Fruit fly (Drosophila melanogaster): Measurements from ENCODE around the gene CG13630.

DNA sequence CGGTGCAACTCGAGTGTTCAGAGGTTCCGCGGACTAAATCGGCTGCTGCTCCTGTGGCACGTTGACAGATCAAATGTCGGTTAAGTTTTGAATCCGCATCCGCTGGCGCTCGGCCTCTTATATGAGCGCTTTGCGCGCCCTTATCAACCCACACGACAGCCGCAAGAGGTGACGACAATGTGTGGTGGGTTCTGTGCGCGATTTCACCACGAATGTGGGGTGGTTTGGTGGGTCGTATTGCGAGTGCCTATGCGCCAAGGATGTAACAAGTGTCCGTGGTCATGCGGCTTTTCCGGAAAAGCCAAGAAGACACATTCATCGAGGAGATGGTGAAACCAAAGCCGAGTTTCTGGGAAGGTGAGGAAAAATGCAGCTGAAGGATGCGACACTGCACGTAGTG is 45.8 kb upstream of the CG13630 start, which contains the start of gene AstA:
- no peak for TF ChIP-seq usp (GFP tag; optimal IDR thresholded peaks at IDR 0.05)
- TF ChIP-seq pan (optimal IDR thresholded peaks at IDR 0.05), result no peak
- TF ChIP-seq psq (optimal IDR thresholded peaks at IDR 0.05), result no peak
- no peak for TF ChIP-seq Dll (optimal IDR thresholded peaks at IDR 0.05)
